Fruit fly (Drosophila melanogaster): ENCODE data around the gene SmE.

SmE gene

DNA sequence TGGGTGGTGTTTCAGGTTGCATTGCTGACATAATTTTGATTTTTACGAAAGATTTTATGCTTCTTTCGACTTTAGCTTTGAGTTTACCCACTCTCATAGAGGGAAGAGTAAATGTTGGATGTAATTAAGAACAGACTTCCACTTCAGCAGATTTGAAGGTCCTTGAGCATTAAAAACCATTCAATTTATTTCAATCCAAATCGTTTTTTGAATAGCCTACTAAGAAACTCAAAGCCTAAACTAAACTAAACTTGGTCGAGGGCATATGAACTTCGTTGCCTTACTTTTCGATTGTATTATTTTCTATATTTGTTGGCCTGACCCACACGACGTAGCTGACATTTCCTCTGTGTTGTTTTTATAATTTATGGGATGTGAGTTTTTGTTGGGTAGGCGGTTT is 27.6 kb upstream of the SmE start:
- TF ChIP-seq Hr96 (GFP tag; optimal IDR thresholded peaks at IDR 0.05): no peak
- TF ChIP-seq ovo (GFP tag; optimal IDR thresholded peaks at IDR 0.05): no peak
- TF ChIP-seq pad (GFP tag; optimal IDR thresholded peaks at IDR 0.05): no peak
- no peak for TF ChIP-seq tj (GFP tag; optimal IDR thresholded peaks at IDR 0.05)
- TF ChIP-seq kay (GFP tag; ENCODE audit: borderline replicate concordance): no peak
- TF ChIP-seq CG7045 (GFP tag; optimal IDR thresholded peaks at IDR 0.05): no peak
- no peak for TF ChIP-seq CG11617 (GFP tag; optimal IDR thresholded peaks at IDR 0.05)
- no peak for TF ChIP-seq CG14711 (tag; optimal IDR thresholded peaks at IDR 0.05)
- TF ChIP-seq Clk (GFP tag; optimal IDR thresholded peaks at IDR 0.05): no peak
- TF ChIP-seq CG12768 (GFP tag; optimal IDR thresholded peaks at IDR 0.05): no peak

DNA sequence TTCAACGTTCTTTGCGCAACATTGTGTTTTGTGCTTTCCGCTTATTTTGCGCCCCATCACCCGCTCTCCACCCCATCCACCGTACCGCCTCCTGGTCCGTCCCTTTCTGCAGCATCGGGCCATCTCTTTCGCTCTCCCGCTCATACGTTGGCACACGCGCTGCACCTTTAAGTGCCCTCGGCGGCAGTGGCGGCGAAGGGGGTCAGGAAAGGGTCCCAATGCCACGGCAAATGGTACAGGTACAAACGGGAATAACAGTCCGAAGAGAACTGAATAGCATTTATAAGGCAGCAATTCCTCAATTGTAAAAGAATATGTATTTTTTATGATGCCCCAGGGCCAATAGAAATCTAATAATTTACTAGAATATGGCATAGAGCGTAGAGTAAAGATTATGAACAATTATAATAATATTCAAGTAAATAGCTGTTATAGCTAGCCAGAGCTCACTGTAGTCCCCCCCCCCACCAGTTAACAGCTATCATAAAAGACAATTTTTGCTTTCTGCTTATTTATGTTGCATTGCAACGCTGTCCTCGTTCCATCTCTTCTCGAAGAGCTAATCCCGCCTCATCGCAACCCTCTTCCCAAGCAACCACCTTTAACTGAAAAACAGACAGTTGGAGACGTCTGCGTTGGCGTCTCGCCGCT is 26.1 kb upstream of the SmE start:
- TF ChIP-seq bab1 (GFP tag; optimal IDR thresholded peaks at IDR 0.05) (no peak), CG1620 (GFP tag; optimal IDR thresholded peaks at IDR 0.05) (no peak), CG7045 (GFP tag; optimal IDR thresholded peaks at IDR 0.05) (no peak), cic (GFP tag; optimal IDR thresholded peaks at IDR 0.05) (no peak), Mnt (GFP tag; optimal IDR thresholded peaks at IDR 0.05) (no peak), Hr96 (GFP tag; optimal IDR thresholded peaks at IDR 0.05) (no peak), CG5204 (GFP tag; optimal IDR thresholded peaks at IDR 0.05) (no peak), CG33017 (tag; optimal IDR thresholded peaks at IDR 0.05) (no peak)

DNA sequence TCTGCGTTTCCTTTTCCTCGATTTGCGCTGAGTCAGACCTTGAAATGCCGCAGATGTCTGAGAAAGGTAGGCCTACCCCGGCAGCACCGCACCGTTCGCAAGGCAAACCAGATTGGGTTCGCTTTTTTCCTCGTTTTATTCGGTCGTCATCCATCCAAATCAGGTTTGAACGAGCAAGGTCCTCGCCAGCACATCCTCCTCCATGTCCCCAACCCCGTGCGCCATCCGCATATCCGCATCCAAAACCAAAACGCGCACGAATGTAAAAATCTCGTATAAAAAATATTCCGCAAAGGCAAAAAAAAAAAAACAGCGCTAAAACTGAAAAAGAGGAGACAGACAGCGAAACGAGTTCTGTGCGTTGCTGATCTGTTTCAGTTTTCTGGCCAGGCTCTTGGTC is 24.6 kb upstream of the SmE start:
- TF ChIP-seq Clk (GFP tag; optimal IDR thresholded peaks at IDR 0.05) (no peak), Hr96 (GFP tag; optimal IDR thresholded peaks at IDR 0.05) (no peak), CG11617 (GFP tag; optimal IDR thresholded peaks at IDR 0.05) (no peak), toe (GFP tag; optimal IDR thresholded peaks at IDR 0.05) (no peak), cnc (optimal IDR thresholded peaks at IDR 0.05) (no peak), CG14711 (tag; optimal IDR thresholded peaks at IDR 0.05) (no peak), cic (GFP tag; optimal IDR thresholded peaks at IDR 0.05) (no peak), bab1 (GFP tag; optimal IDR thresholded peaks at IDR 0.05) (no peak), tj (GFP tag; optimal IDR thresholded peaks at IDR 0.05) (no peak), CG7101 (tag; optimal IDR thresholded peaks at IDR 0.05) (no peak), CG5204 (GFP tag; optimal IDR thresholded peaks at IDR 0.05) (no peak), CG1620 (GFP tag; optimal IDR thresholded peaks at IDR 0.05) (no peak), CG7045 (GFP tag; optimal IDR thresholded peaks at IDR 0.05) (no peak), CG12768 (GFP tag; optimal IDR thresholded peaks at IDR 0.05) (no peak), ovo (GFP tag; optimal IDR thresholded peaks at IDR 0.05) (no peak), CG33017 (tag; optimal IDR thresholded peaks at IDR 0.05) (no peak), Crg-1 (GFP tag; optimal IDR thresholded peaks at IDR 0.05) (no peak), pad (GFP tag; optimal IDR thresholded peaks at IDR 0.05) (no peak)

DNA sequence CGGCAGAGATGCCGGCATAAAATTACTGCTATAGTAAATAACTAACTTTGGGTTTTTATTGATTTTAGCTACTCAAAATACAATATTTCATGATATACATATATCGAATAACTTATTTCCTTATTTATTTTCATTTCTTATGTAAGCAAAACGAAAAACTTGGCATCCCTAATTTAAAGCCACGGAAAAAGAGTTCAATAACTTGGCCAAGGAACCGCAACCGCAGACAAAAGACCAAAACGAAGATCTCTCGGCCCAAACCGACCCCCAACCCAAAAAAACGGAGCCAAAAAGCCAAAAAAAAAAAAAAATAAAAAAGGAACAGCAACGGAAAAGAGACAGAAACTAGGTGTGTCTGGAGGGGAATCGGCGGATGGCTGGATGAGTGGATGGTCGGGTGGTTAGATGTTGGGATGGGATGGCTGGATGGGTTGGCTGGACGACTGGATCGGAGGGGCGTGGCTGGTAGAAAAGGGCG is 24.1 kb upstream of the SmE start:
- TF ChIP-seq Clk (GFP tag; optimal IDR thresholded peaks at IDR 0.05): no peak
- no peak for TF ChIP-seq bab1 (GFP tag; optimal IDR thresholded peaks at IDR 0.05)
- TF ChIP-seq CG14711 (tag; optimal IDR thresholded peaks at IDR 0.05): no peak
- TF ChIP-seq CG33017 (tag; optimal IDR thresholded peaks at IDR 0.05): no peak
- no peak for TF ChIP-seq pad (GFP tag; optimal IDR thresholded peaks at IDR 0.05)
- no peak for TF ChIP-seq ovo (GFP tag; optimal IDR thresholded peaks at IDR 0.05)
- TF ChIP-seq cic (GFP tag; optimal IDR thresholded peaks at IDR 0.05): no peak
- TF ChIP-seq CG1620 (GFP tag; optimal IDR thresholded peaks at IDR 0.05): no peak
- TF ChIP-seq CG12768 (GFP tag; optimal IDR thresholded peaks at IDR 0.05): no peak
- TF ChIP-seq CG7101 (tag; optimal IDR thresholded peaks at IDR 0.05): no peak
- TF ChIP-seq CG11617 (GFP tag; optimal IDR thresholded peaks at IDR 0.05): no peak

DNA sequence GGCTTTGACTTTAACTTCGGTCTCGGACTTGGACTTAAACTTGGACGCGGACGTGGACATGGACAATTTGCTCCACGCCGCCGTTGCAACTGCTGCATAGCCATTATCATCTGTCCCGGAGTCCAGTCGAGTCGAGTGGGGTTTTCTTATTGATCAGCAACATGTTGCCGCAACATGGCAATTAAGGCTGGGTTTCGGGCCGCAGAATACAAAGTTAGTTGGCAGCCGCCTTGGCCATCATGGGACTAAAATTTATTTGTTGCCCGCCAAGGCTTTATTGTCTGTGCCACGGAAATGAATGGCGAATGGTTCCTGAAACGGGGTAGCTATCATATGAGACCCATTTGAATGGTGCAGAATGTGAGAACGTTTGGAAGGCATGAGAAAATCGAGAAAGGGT is 16.6 kb upstream of the SmE start:
- no peak for TF ChIP-seq ovo (GFP tag; optimal IDR thresholded peaks at IDR 0.05)
- TF ChIP-seq cnc (optimal IDR thresholded peaks at IDR 0.05): no peak
- no peak for TF ChIP-seq CG14711 (tag; optimal IDR thresholded peaks at IDR 0.05)
- no peak for TF ChIP-seq CG1620 (GFP tag; optimal IDR thresholded peaks at IDR 0.05)
- TF ChIP-seq pad (GFP tag; optimal IDR thresholded peaks at IDR 0.05): no peak
- no peak for TF ChIP-seq CG7045 (GFP tag; optimal IDR thresholded peaks at IDR 0.05)
- TF ChIP-seq Crg-1 (GFP tag; optimal IDR thresholded peaks at IDR 0.05): no peak
- TF ChIP-seq kay (GFP tag; ENCODE audit: borderline replicate concordance): no peak
- no peak for TF ChIP-seq CG11617 (GFP tag; optimal IDR thresholded peaks at IDR 0.05)
- no peak for TF ChIP-seq CG5204 (GFP tag; optimal IDR thresholded peaks at IDR 0.05)
- no peak for TF ChIP-seq Clk (GFP tag; optimal IDR thresholded peaks at IDR 0.05)

DNA sequence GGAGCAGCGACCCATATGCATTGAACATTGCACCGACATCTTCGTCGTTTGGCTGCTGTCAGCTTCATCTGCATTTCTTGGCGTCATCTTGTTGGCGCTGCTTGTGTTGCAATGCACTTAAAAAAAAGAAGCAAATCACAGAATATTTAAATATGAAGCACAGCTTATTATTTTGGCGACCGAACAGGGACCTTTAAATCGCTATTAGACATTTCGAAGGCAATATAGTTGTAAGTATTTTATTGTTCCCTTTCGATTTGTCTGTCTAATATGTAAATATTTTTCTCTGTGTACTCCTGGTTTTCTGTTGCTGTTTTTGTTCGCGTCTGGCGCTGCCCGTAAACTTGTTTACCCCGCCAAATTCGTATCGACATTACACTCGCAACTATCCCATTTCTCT is 14.7 kb upstream of the SmE start:
- no peak for TF ChIP-seq CG5204 (GFP tag; optimal IDR thresholded peaks at IDR 0.05)
- TF ChIP-seq CG11617 (GFP tag; optimal IDR thresholded peaks at IDR 0.05): no peak
- TF ChIP-seq kay (GFP tag; ENCODE audit: borderline replicate concordance): peak; percentile 42

DNA sequence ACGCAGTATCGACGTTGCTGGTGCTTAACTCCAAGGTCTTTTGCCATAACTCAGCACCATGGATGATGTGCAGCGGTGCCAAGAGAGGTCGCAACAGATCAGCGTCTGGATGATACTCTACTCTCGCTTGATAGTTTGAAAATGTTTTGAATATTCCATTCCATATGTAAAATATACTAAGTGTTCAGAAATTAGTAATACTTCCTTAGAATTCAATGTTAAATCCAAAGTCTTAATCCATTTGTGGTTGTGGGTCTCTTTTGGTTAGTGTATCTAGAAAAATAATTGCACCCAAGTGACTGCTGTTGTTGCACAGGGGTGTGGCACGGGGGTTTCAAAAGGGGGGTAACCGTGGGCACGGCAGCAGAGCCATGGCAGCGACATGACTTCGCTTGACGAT is 13.9 kb upstream of the SmE start:
- TF ChIP-seq CG11617 (GFP tag; optimal IDR thresholded peaks at IDR 0.05): no peak
- TF ChIP-seq Mnt (GFP tag; optimal IDR thresholded peaks at IDR 0.05): no peak
- no peak for TF ChIP-seq Hr96 (GFP tag; optimal IDR thresholded peaks at IDR 0.05)
- no peak for TF ChIP-seq CG14711 (tag; optimal IDR thresholded peaks at IDR 0.05)
- no peak for TF ChIP-seq kay (GFP tag; ENCODE audit: borderline replicate concordance)
- no peak for TF ChIP-seq toe (GFP tag; optimal IDR thresholded peaks at IDR 0.05)
- TF ChIP-seq CG12768 (GFP tag; optimal IDR thresholded peaks at IDR 0.05): no peak
- TF ChIP-seq CG7101 (tag; optimal IDR thresholded peaks at IDR 0.05): no peak
- no peak for TF ChIP-seq cnc (optimal IDR thresholded peaks at IDR 0.05)
- no peak for TF ChIP-seq bab1 (GFP tag; optimal IDR thresholded peaks at IDR 0.05)
- TF ChIP-seq tj (GFP tag; optimal IDR thresholded peaks at IDR 0.05): no peak
- no peak for TF ChIP-seq CG1620 (GFP tag; optimal IDR thresholded peaks at IDR 0.05)
- no peak for TF ChIP-seq Clk (GFP tag; optimal IDR thresholded peaks at IDR 0.05)
- TF ChIP-seq Crg-1 (GFP tag; optimal IDR thresholded peaks at IDR 0.05): no peak
